Fruit fly (Drosophila melanogaster): ENCODE data around the gene Ser12.

Ser12 gene

dm6 chr2L:2202853-2203717 is 48.0 kb downstream of the Ser12 start (continued):
- TF ChIP-seq dsf (GFP tag; optimal IDR thresholded peaks at IDR 0.05; ENCODE audit: borderline replicate concordance) (no peak), GATAd (GFP tag; optimal IDR thresholded peaks at IDR 0.05) (no peak), CG32264 (GFP tag; optimal IDR thresholded peaks at IDR 0.05) (no peak), Hr83 (GFP tag; optimal IDR thresholded peaks at IDR 0.05; ENCODE audit: poor library complexity, severe bottlenecking) (peak; percentile 78), brk (GFP tag; optimal IDR thresholded peaks at IDR 0.05) (no peak), woc (GFP tag; optimal IDR thresholded peaks at IDR 0.05) (no peak), Abd-B (GFP tag; optimal IDR thresholded peaks at IDR 0.05) (no peak)

DNA sequence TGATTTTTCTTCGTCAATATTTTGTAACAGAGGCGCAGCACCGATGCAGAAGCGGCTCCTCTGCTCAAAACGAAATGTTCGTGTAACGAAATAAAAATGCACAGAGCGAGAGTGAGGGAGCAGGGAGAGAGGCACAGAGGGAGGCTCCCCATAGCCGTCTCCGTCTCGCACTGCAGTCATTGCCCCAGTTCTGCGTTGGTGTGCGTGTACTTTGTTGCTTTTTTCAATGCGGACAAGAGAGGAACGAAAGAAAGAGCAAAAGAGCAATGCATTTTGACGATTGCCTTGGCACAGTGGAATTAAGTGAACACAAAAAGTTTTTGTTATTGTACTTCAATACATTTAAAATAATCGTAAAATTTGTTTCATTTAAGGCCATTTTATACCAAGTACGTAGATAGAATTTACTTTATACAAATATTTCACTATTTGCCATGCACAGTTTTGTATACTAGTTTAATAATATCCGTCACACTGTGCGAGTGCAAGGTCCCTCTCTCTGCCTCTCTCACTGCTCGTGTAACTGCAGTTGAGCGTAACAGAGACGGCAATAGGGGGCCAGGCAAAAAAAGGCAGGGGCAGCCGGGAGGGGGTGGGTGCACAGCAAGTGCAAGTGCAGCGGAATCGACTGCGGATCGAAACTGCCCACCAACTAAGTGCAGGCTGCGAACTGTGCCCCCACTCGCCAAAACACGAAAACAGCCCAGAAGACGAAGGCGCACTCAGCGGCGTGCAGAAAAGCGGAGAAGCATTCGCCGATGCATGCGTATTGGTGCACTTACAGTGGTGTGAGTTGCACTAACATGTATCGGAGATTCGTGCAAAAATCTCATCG is 48.8 kb downstream of the Ser12 start:
- peak; percentile 98 for TF ChIP-seq dsf (GFP tag; optimal IDR thresholded peaks at IDR 0.05; ENCODE audit: borderline replicate concordance)
- peak; percentile 98 for TF ChIP-seq CG9705 (GFP tag; optimal IDR thresholded peaks at IDR 0.05)
- TF ChIP-seq Mio (GFP tag; optimal IDR thresholded peaks at IDR 0.05): peak; percentile 94
- no peak for TF ChIP-seq usp (GFP tag; optimal IDR thresholded peaks at IDR 0.05)
- TF ChIP-seq sv (GFP tag; optimal IDR thresholded peaks at IDR 0.05): peak; percentile 97
- TF ChIP-seq HLH106 (tag; optimal IDR thresholded peaks at IDR 0.05): peak; percentile 100
- peak; percentile 1 for TF ChIP-seq Abd-B (GFP tag; optimal IDR thresholded peaks at IDR 0.05)
- TF ChIP-seq Sp1 (GFP tag; optimal IDR thresholded peaks at IDR 0.05): peak; percentile 100
- peak; percentile 24 for TF ChIP-seq N (GFP tag; optimal IDR thresholded peaks at IDR 0.05)
- TF ChIP-seq rgr (GFP tag; optimal IDR thresholded peaks at IDR 0.05): peak; percentile 100
- peak; percentile 74 to 82 for TF ChIP-seq dl (GFP tag; optimal IDR thresholded peaks at IDR 0.05; ENCODE audit: insufficient read depth in 1 of 2, partially characterized antibody in 2 of 2)
- TF ChIP-seq Hnf4 (GFP tag; optimal IDR thresholded peaks at IDR 0.05): peak; percentile 100
- peak; percentile 99 for TF ChIP-seq brk (GFP tag; optimal IDR thresholded peaks at IDR 0.05)
- no peak for TF ChIP-seq Dfd (GFP tag; optimal IDR thresholded peaks at IDR 0.05)
- TF ChIP-seq Jra (GFP tag; optimal IDR thresholded peaks at IDR 0.05): peak; percentile 99
- TF ChIP-seq Vsx2 (GFP tag; optimal IDR thresholded peaks at IDR 0.05; ENCODE audit: partially characterized antibody): peak; percentile 87
- peak; percentile 100 for TF ChIP-seq ey (GFP tag; optimal IDR thresholded peaks at IDR 0.05)
- TF ChIP-seq psq (GFP tag; optimal IDR thresholded peaks at IDR 0.05): peak; percentile 99
- peak; percentile 100 for TF ChIP-seq OdsH (GFP tag; optimal IDR thresholded peaks at IDR 0.05)
- TF ChIP-seq CG32264 (GFP tag; optimal IDR thresholded peaks at IDR 0.05): peak; percentile 99
- TF ChIP-seq Myc (optimal IDR thresholded peaks at IDR 0.05): no peak
- TF ChIP-seq sage (GFP tag; optimal IDR thresholded peaks at IDR 0.05): peak; percentile 99
- peak; percentile 87 for TF ChIP-seq Dif (GFP tag; optimal IDR thresholded peaks at IDR 0.05; ENCODE audit: partially characterized antibody)
- peak; percentile 99 for TF ChIP-seq dmrt93B (GFP tag; optimal IDR thresholded peaks at IDR 0.05)
- no peak for TF ChIP-seq lola (GFP tag; optimal IDR thresholded peaks at IDR 0.05)
- TF ChIP-seq tai (GFP tag; optimal IDR thresholded peaks at IDR 0.05): peak; percentile 99
- no peak for TF ChIP-seq GATAd (GFP tag; optimal IDR thresholded peaks at IDR 0.05)
- peak; percentile 100 for TF ChIP-seq br (GFP tag; optimal IDR thresholded peaks at IDR 0.05)
- peak; percentile 97 for TF ChIP-seq CrebA (GFP tag; optimal IDR thresholded peaks at IDR 0.05; ENCODE audit: borderline replicate concordance)
- peak; percentile 100 for TF ChIP-seq Rel (GFP tag; optimal IDR thresholded peaks at IDR 0.05)
- peak; percentile 64 for TF ChIP-seq Rel (tag; optimal IDR thresholded peaks at IDR 0.05)
- no peak for TF ChIP-seq Hr78 (GFP tag; optimal IDR thresholded peaks at IDR 0.05)
- peak; percentile 100 for TF ChIP-seq h (GFP tag; optimal IDR thresholded peaks at IDR 0.05)
- no peak for TF ChIP-seq pan (optimal IDR thresholded peaks at IDR 0.05)
- peak; percentile 84 for TF ChIP-seq Hr83 (GFP tag; optimal IDR thresholded peaks at IDR 0.05; ENCODE audit: poor library complexity, severe bottlenecking)
- peak; percentile 100 for TF ChIP-seq fru (GFP tag; optimal IDR thresholded peaks at IDR 0.05)
- TF ChIP-seq woc (GFP tag; optimal IDR thresholded peaks at IDR 0.05): peak; percentile 100
- peak; percentile 98 to 100 for TF ChIP-seq foxo (GFP tag; optimal IDR thresholded peaks at IDR 0.05)
- peak; percentile 54 for TF ChIP-seq jim (GFP tag; optimal IDR thresholded peaks at IDR 0.05)

Measured in whole organism, wandering third instar larva.